Fruit fly (Drosophila melanogaster): ENCODE results near the gene CG43760.

DNA sequence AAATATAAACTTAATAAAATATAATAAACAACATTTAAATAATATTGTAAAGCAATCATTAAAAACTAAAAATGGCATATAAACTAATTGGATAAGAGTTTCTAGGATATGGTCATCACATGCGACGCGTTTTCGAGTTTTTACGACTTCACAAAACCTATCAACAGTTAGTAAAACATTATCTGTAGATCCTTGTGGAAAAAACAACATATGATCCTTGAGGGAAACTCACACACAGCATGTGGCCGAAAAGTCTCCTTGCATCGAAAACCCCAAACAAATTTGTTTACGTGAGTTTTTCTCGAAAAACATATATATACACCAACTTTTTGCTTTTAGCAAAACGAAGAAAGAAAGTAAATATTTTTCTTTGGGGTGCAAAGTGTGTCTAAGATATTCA is 35.7 kb downstream of the CG43760 start:
- TF ChIP-seq psq (optimal IDR thresholded peaks at IDR 0.05) (no peak), pan (optimal IDR thresholded peaks at IDR 0.05) (no peak)

All from whole organism.